Fruit fly (Drosophila melanogaster): ENCODE results near the gene CG3123.

The CG3123 gene

dm6 chr2L:2825406-2825805, at the start of gene CG3123:
TSS of gene CG3123 (minus strand) at chr2L:2825506.
- TF ChIP-seq toe (GFP tag; optimal IDR thresholded peaks at IDR 0.05), result no peak
- no peak for TF ChIP-seq CG7101 (tag; optimal IDR thresholded peaks at IDR 0.05)
- TF ChIP-seq CG33017 (tag; optimal IDR thresholded peaks at IDR 0.05), result no peak
- TF ChIP-seq CG7045 (GFP tag; optimal IDR thresholded peaks at IDR 0.05), result no peak
- no peak for TF ChIP-seq CG5204 (GFP tag; optimal IDR thresholded peaks at IDR 0.05)
- TF ChIP-seq tj (GFP tag; optimal IDR thresholded peaks at IDR 0.05), result no peak
- no peak for TF ChIP-seq CG14711 (tag; optimal IDR thresholded peaks at IDR 0.05)
- no peak for TF ChIP-seq ovo (GFP tag; optimal IDR thresholded peaks at IDR 0.05)
- TF ChIP-seq pad (GFP tag; optimal IDR thresholded peaks at IDR 0.05), result no peak
- TF ChIP-seq CG1620 (GFP tag; optimal IDR thresholded peaks at IDR 0.05), result no peak
- no peak for TF ChIP-seq kay (GFP tag; ENCODE audit: borderline replicate concordance)

DNA sequence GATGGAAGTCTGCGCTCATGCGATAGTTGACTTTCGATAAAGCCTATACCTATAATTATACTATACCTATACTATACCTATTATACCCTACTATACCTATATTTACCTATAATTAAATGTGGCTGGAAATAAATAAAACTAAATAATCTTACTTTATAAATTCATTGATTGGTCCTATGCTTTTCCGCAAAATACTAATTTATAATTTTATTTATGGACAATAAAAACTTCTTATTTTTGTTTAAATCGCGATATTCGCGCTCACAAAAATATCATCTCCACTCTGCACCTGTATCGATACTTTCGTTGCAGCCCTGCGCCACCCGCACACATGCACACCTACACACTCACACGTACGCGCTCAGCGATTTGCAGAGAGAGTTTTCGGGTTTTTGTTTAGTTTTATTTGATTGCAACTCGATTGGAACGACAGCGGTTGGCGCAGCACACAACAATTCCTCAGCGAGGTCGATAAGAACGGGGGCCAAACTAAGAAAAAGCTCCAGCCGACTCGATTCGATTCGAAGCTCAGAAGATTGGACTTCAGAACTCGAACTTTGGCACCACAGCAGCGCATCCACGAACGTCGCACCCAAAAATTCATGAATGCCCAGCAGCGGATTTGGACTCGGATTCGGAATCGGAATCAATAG, 49.4 kb upstream of the CG3123 start, which contains the start of gene CG8814:
CG8814 (plus strand) TSS at position 349 of the 653 bp plus-strand sequence.
- peak; percentile 63 for TF ChIP-seq cic (GFP tag; optimal IDR thresholded peaks at IDR 0.05)
- no peak for TF ChIP-seq cnc (optimal IDR thresholded peaks at IDR 0.05)
- TF ChIP-seq CG1620 (GFP tag; optimal IDR thresholded peaks at IDR 0.05), result peak; percentile 73
- peak; percentile 70 for TF ChIP-seq ovo (GFP tag; optimal IDR thresholded peaks at IDR 0.05)
- TF ChIP-seq CG11617 (GFP tag; optimal IDR thresholded peaks at IDR 0.05), result peak; percentile 84
- TF ChIP-seq bab1 (GFP tag; optimal IDR thresholded peaks at IDR 0.05), result peak; percentile 13
- peak; percentile 63 for TF ChIP-seq Hr96 (GFP tag; optimal IDR thresholded peaks at IDR 0.05)
- peak; percentile 37 for TF ChIP-seq Mnt (GFP tag; optimal IDR thresholded peaks at IDR 0.05)
- TF ChIP-seq Crg-1 (GFP tag; optimal IDR thresholded peaks at IDR 0.05), result peak; percentile 68
- no peak for TF ChIP-seq CG33017 (tag; optimal IDR thresholded peaks at IDR 0.05)
- TF ChIP-seq CG7101 (tag; optimal IDR thresholded peaks at IDR 0.05), result peak; percentile 62
- peak; percentile 94 for TF ChIP-seq CG12768 (GFP tag; optimal IDR thresholded peaks at IDR 0.05)
- TF ChIP-seq Clk (GFP tag; optimal IDR thresholded peaks at IDR 0.05), result peak; percentile 48
- TF ChIP-seq CG7045 (GFP tag; optimal IDR thresholded peaks at IDR 0.05), result peak; percentile 47
- TF ChIP-seq tj (GFP tag; optimal IDR thresholded peaks at IDR 0.05), result peak; percentile 63
- TF ChIP-seq pad (GFP tag; optimal IDR thresholded peaks at IDR 0.05), result peak; percentile 58
- peak; percentile 88 for TF ChIP-seq toe (GFP tag; optimal IDR thresholded peaks at IDR 0.05)
- TF ChIP-seq kay (GFP tag; ENCODE audit: borderline replicate concordance), result peak; percentile 95
- no peak for TF ChIP-seq CG14711 (tag; optimal IDR thresholded peaks at IDR 0.05)
- no peak for TF ChIP-seq CG5204 (GFP tag; optimal IDR thresholded peaks at IDR 0.05)

dm6 chr2L:2874185-2874541, 48.9 kb upstream of the CG3123 start, which contains the start of gene Ifrd1:
TSS of gene Ifrd1 (minus strand) at chr2L:2874489.
- TF ChIP-seq bab1 (GFP tag; optimal IDR thresholded peaks at IDR 0.05) (no peak), CG33017 (tag; optimal IDR thresholded peaks at IDR 0.05) (peak; percentile 20)

DNA sequence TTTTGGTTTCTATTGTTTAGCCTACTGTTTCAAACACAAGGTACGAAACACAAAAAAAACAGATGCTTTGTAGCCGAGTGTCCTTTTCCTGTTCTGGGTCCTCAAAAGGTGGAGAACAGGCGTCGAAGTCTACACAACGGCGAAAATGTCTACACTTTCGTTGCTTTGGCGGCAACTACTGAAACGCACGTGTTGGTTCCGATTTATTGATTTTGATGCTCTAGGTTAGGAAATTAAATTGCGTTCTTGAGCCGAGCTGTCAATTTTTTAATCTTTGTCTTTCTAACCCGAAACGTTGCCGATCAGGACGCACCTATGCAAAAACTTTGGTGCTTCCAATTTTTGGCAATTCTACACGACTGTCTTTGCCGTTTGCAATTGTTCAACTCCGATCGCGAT, 48.4 kb upstream of the CG3123 start:
- TF ChIP-seq kay (GFP tag; ENCODE audit: borderline replicate concordance) (peak; percentile 46), cic (GFP tag; optimal IDR thresholded peaks at IDR 0.05) (no peak), Mnt (GFP tag; optimal IDR thresholded peaks at IDR 0.05) (peak; percentile 83)

DNA sequence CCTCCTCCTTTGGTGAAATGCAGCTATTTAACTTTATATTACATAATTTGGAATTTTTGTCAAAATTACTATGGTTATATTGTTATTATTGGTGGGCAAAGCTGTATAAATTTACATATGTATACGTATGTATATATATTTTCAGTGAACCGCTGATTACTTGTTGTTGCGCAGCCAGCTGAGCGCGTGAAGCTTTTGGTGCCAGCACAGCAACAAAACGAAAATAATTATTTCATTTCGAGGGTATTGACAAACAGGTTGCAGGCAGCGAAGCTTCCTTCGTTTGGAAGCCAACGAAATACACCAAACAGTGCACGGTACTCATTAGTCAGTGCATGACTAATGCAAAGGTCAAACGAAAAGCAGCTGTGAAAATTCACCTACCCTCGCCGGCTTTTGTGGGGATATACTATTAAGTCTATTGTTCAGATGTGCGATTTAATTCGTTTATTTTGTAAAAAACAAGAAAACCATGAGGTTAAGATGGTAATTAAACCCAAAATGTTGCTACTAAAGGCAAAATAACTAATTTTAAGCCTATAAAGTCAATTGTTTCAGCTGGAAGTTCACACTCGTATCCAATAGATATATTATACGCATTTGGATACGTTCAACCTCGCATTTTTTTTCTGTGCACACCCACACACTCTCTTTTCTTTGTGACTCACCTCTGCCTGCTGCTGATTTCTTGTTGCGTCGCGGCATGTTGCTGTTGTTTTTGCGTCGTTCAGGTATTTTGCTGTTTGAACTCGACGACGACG, 47.8 kb upstream of the CG3123 start:
- TF ChIP-seq tj (GFP tag; optimal IDR thresholded peaks at IDR 0.05), result peak; percentile 16
- peak; percentile 45 for TF ChIP-seq CG11617 (GFP tag; optimal IDR thresholded peaks at IDR 0.05)
- TF ChIP-seq CG12768 (GFP tag; optimal IDR thresholded peaks at IDR 0.05), result peak; percentile 15
- TF ChIP-seq kay (GFP tag; ENCODE audit: borderline replicate concordance), result peak; percentile 96
- TF ChIP-seq Mnt (GFP tag; optimal IDR thresholded peaks at IDR 0.05), result no peak
- peak; percentile 50 for TF ChIP-seq CG33017 (tag; optimal IDR thresholded peaks at IDR 0.05)

DNA sequence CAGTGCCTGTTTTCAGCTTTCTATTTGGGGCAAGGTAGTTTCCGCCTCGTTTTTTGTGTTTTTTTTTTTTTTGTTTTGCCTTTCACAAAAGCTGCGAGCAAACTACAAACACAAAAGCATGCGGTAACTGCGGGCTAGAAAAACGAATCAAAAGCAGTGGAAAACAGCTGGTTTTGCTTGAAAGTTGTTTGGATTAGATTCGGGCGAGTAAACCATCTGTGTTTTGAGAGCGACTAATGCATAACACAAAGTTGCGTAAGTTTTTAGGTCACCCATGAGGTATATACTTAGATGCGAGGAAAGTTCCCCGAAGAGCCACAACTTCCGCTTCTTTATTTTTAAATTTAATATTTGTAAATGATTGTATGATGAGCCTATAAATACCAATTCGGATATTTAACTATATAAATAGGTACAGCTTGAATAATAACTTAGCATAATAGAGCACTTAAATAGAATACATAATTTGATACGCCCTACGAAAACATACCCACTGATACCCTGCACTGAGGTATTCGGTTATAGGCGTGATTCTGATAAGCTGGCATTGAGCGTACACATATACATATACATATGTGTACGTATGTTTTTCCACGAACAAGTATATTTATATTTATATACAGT, 47.1 kb upstream of the CG3123 start:
- TF ChIP-seq tj (GFP tag; optimal IDR thresholded peaks at IDR 0.05) (no peak), CG7045 (GFP tag; optimal IDR thresholded peaks at IDR 0.05) (no peak), CG1620 (GFP tag; optimal IDR thresholded peaks at IDR 0.05) (no peak), bab1 (GFP tag; optimal IDR thresholded peaks at IDR 0.05) (no peak), pad (GFP tag; optimal IDR thresholded peaks at IDR 0.05) (no peak), CG14711 (tag; optimal IDR thresholded peaks at IDR 0.05) (no peak), Crg-1 (GFP tag; optimal IDR thresholded peaks at IDR 0.05) (no peak), CG7101 (tag; optimal IDR thresholded peaks at IDR 0.05) (no peak)
